Worm (Caenorhabditis elegans): ENCODE data around the gene atx-2.

DNA sequence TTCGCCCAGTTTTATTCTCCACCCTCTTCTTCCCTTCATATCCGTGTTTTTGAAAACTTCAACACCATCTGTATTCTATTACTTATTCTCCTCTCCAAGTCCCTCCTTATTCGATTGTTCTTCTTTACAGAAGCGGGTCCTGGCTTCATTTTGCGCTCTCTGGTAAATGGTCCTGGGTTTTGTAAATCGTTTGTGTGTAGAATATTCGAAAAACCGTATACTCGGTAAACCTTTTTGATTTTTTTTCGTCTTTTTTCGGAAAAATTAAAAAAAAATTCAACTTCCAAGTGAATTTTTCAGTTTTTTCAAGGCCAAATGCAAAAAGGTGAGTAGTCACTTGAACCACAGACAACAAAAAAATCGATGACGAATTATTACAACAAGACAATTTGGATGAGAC lies 13.8 kb downstream of the atx-2 start, which contains the start of gene D2045.9:
- TF ChIP-seq ama-1 (optimal IDR thresholded peaks at IDR 0.05): no peak
- no peak for TF ChIP-seq flt-1 (GFP tag; IDR thresholded peaks at IDR 0.05)
- no peak for TF ChIP-seq sea-1 (GFP tag; conservative IDR thresholded peaks at IDR 0.05)
- no peak for TF ChIP-seq ceh-36 (tag; optimal IDR thresholded peaks at IDR 0.05)
- TF ChIP-seq ets-7 (tag; optimal IDR thresholded peaks at IDR 0.05): no peak
- TF ChIP-seq hmbx-1 (tag; optimal IDR thresholded peaks at IDR 0.05): no peak

Data from whole organism, early embryonic.